Fruit fly (Drosophila melanogaster) whole organism, embryonic: ENCODE results near the gene CG4382.

ENCODE experiments used
- Asciz ChIP-seq: fragments of 200-800 bp; sonication (Bioruptor generic); optimal IDR thresholded peaks from 2 replicates; lab custom pipeline; 2017; ENCODE audit warnings: missing biosample characterization, mild to moderate bottlenecking, missing genetic modification characterization, missing genetic modification reagents
- CG1233 ChIP-seq: fragments of 200-800 bp; sonication (Bioruptor generic); optimal IDR thresholded peaks from 4 replicates; lab custom pipeline; 2018; ENCODE audit warnings: missing biosample characterization, mild to moderate bottlenecking, missing genetic modification characterization
- CG17385 ChIP-seq: fragments of 200-800 bp; sonication (Bioruptor generic); optimal IDR thresholded peaks from 3 replicates; lab custom pipeline; 2018; ENCODE audit warnings: missing biosample characterization, mild to moderate bottlenecking, missing genetic modification characterization
- CG17612 ChIP-seq: fragments of 200-800 bp; sonication (Bioruptor generic); IDR thresholded peaks from 2 replicates; pipeline ENCODE4 v1.3.6; 2022; ENCODE audit warnings: missing biosample characterization, missing genetic modification characterization
- CG17912 ChIP-seq: fragments of 200-800 bp; sonication (Bioruptor generic); optimal IDR thresholded peaks from 2 replicates; lab custom pipeline; 2018; ENCODE audit warnings: missing biosample characterization, mild to moderate bottlenecking, missing genetic modification characterization
- CG1792 ChIP-seq: fragments of 200-800 bp; sonication (Bioruptor generic); optimal IDR thresholded peaks from 2 replicates; lab custom pipeline; 2016; ENCODE audit warnings: missing biosample characterization, missing genetic modification characterization
- CG18011 ChIP-seq: fragments of 200-800 bp; sonication (Bioruptor generic); optimal IDR thresholded peaks from 2 replicates; lab custom pipeline; 2017; ENCODE audit warnings: missing biosample characterization, missing genetic modification characterization, mild to moderate bottlenecking, moderate library complexity, missing genotype
- CG18476 ChIP-seq: fragments of 200-800 bp; sonication (Bioruptor generic); optimal IDR thresholded peaks from 2 replicates; lab custom pipeline; 2016; ENCODE audit warnings: missing biosample characterization, mild to moderate bottlenecking, missing genetic modification characterization
- CG2678 ChIP-seq: fragments of 200-800 bp; sonication (Bioruptor generic); optimal IDR thresholded peaks from 3 replicates; lab custom pipeline; 2019; ENCODE audit warnings: missing biosample characterization, mild to moderate bottlenecking, missing genetic modification characterization, moderate library complexity
- CG3065 ChIP-seq: fragments of 200-800 bp; sonication (Bioruptor generic); optimal IDR thresholded peaks from 2 replicates; lab custom pipeline; 2016; ENCODE audit warnings: missing biosample characterization, missing genetic modification characterization
- CG32767 ChIP-seq: fragments of 200-800 bp; sonication (Bioruptor generic); IDR thresholded peaks from 2 replicates; pipeline ENCODE4 v1.3.6; 2022; ENCODE audit warnings: missing biosample characterization, missing genetic modification characterization
- CG3726 ChIP-seq: fragments of 200-800 bp; sonication (Bioruptor generic); IDR thresholded peaks from 3 replicates; pipeline ENCODE4, ENCODE4 v1.3.6; 2022; ENCODE audit warnings: missing biosample characterization, missing genetic modification characterization
- CG4707 ChIP-seq: fragments of 200-800 bp; sonication (Bioruptor generic); optimal IDR thresholded peaks from 2 replicates; lab custom pipeline; 2018; ENCODE audit warnings: missing biosample characterization, mild to moderate bottlenecking, missing genetic modification characterization, moderate library complexity
- CG6765 ChIP-seq: fragments of 200-800 bp; sonication (Bioruptor generic); optimal IDR thresholded peaks from 3 replicates; lab custom pipeline; 2017; ENCODE audit warnings: missing biosample characterization, mild to moderate bottlenecking, missing genetic modification characterization
- CG7987 ChIP-seq: fragments of 200-800 bp; sonication (Bioruptor generic); optimal IDR thresholded peaks from 2 replicates; lab custom pipeline; 2018; ENCODE audit warnings: missing biosample characterization, mild to moderate bottlenecking, missing genetic modification characterization, moderate library complexity
- D19A ChIP-seq: fragments of 200-800 bp; optimal IDR thresholded peaks from 3 replicates; lab custom pipeline; 2019; ENCODE audit warnings: missing biosample characterization, mild to moderate bottlenecking, missing genetic modification characterization, moderate library complexity
- Dek ChIP-seq: fragments of 200-800 bp; sonication (Bioruptor generic); optimal IDR thresholded peaks from 3 replicates; lab custom pipeline; 2019; ENCODE audit warnings: missing biosample characterization, mild to moderate bottlenecking, missing genetic modification characterization, moderate library complexity
- Fer2 ChIP-seq: fragments of 200-800 bp; sonication (Bioruptor generic); optimal IDR thresholded peaks from 2 replicates; lab custom pipeline; 2018; ENCODE audit warnings: missing biosample characterization, mild to moderate bottlenecking, missing genetic modification characterization, moderate library complexity
- Hmr ChIP-seq: fragments of 200-800 bp; sonication (Bioruptor generic); optimal IDR thresholded peaks from 3 replicates; lab custom pipeline; 2017; ENCODE audit warnings: mild to moderate bottlenecking, missing biosample characterization, missing genetic modification reagents, missing genetic modification characterization
- Hr51 ChIP-seq, 2 experiments: fragments of 200-800 bp; sonication (Bioruptor generic); optimal IDR thresholded peaks; 2 replicates in 1 of 2; 3 replicates in 1 of 2; lab custom pipeline; 2016 to 2018; ENCODE audit warnings: missing biosample characterization in 2 of 2, missing genetic modification characterization in 2 of 2, mild to moderate bottlenecking in 1 of 2, moderate library complexity in 1 of 2
- Max ChIP-seq: fragments of 200-800 bp; sonication (Bioruptor generic); optimal IDR thresholded peaks from 2 replicates; lab custom pipeline; 2016; ENCODE audit warnings: missing biosample characterization, mild to moderate bottlenecking, missing genetic modification characterization
- Oaz ChIP-seq: fragments of 200-800 bp; sonication (Bioruptor generic); IDR thresholded peaks from 2 replicates; pipeline ENCODE4 v1.3.6; 2022; ENCODE audit warnings: missing biosample characterization, missing genetic modification characterization
- Ptx1 ChIP-seq: fragments of 200-800 bp; sonication (Bioruptor generic); IDR thresholded peaks from 2 replicates; pipeline ENCODE4 v1.3.6; 2022; ENCODE audit warnings: missing biosample characterization, missing genetic modification characterization
- Ravus ChIP-seq: fragments of 200-800 bp; sonication (Bioruptor generic); IDR thresholded peaks from 2 replicates; pipeline ENCODE4 v1.3.6; 2022; ENCODE audit warnings: missing biosample characterization, missing genetic modification characterization
- Sry-δ ChIP-seq: fragments of 200-800 bp; sonication (Bioruptor generic); optimal IDR thresholded peaks from 2 replicates; lab custom pipeline; 2016; ENCODE audit warnings: missing biosample characterization, missing genetic modification characterization
- Xbp1 ChIP-seq: fragments of 200-800 bp; sonication (Bioruptor generic); optimal IDR thresholded peaks from 3 replicates; lab custom pipeline; 2016; ENCODE audit warnings: missing biosample characterization, mild to moderate bottlenecking, missing genetic modification characterization
- ap ChIP-seq: fragments of 200-800 bp; sonication (Bioruptor generic); IDR thresholded peaks from 2 replicates; pipeline ENCODE4 v1.3.6; 2022; ENCODE audit warnings: missing biosample characterization, missing genetic modification characterization
- bbx ChIP-seq: fragments of 200-800 bp; sonication (Bioruptor generic); IDR thresholded peaks from 2 replicates; pipeline ENCODE4 v1.3.6; 2022; ENCODE audit warnings: missing biosample characterization, missing genetic modification characterization; ENCODE audit not compliant: partially characterized antibody
- bsh ChIP-seq, 2 experiments: fragments of 200-800 bp; sonication (Bioruptor generic); optimal IDR thresholded peaks; 2 replicates each; lab custom pipeline; 2017 to 2018; ENCODE audit warnings: mild to moderate bottlenecking in 2 of 2, missing biosample characterization in 2 of 2, missing genetic modification characterization in 2 of 2, moderate library complexity in 1 of 2
- cato ChIP-seq: fragments of 200-800 bp; sonication (Bioruptor generic); optimal IDR thresholded peaks from 2 replicates; lab custom pipeline; 2016; ENCODE audit warnings: missing biosample characterization, missing genetic modification characterization, borderline replicate concordance
- corto ChIP-seq: fragments of 200-800 bp; sonication (Bioruptor generic); optimal IDR thresholded peaks from 2 replicates; lab custom pipeline; 2016; ENCODE audit warnings: missing biosample characterization, mild to moderate bottlenecking, missing genetic modification characterization, moderate library complexity
- crol ChIP-seq: fragments of 200-800 bp; sonication (Bioruptor generic); IDR thresholded peaks from 2 replicates; pipeline ENCODE4 v1.3.6; 2022; ENCODE audit warnings: missing biosample characterization, missing genetic modification characterization
- eyg ChIP-seq: fragments of 200-800 bp; sonication (Bioruptor generic); optimal IDR thresholded peaks from 3 replicates; lab custom pipeline; 2016; ENCODE audit warnings: missing biosample characterization, missing genetic modification characterization
- fd102C ChIP-seq: fragments of 200-800 bp; sonication (Bioruptor generic); optimal IDR thresholded peaks from 2 replicates; lab custom pipeline; 2018; ENCODE audit warnings: missing biosample characterization, mild to moderate bottlenecking, missing genetic modification characterization, moderate library complexity
- fu2 ChIP-seq: fragments of 200-800 bp; sonication (Bioruptor generic); optimal IDR thresholded peaks from 2 replicates; lab custom pipeline; 2016; ENCODE audit warnings: missing biosample characterization, missing genetic modification characterization
- gce ChIP-seq: fragments of 200-800 bp; sonication (Bioruptor generic); IDR thresholded peaks from 3 replicates; pipeline ENCODE4 v1.3.6; 2022; ENCODE audit warnings: missing biosample characterization, missing genetic modification characterization
- gt ChIP-seq: fragments of 200-800 bp; sonication (Bioruptor generic); IDR thresholded peaks from 2 replicates; pipeline ENCODE4 v1.3.6; 2022; ENCODE audit warnings: missing biosample characterization, missing genetic modification characterization
- h ChIP-seq: fragments of >200 bp; optimal IDR thresholded peaks from 2 replicates; lab custom pipeline; 2017
- jing ChIP-seq: fragments of 200-800 bp; sonication (Bioruptor generic); optimal IDR thresholded peaks from 2 replicates; lab custom pipeline; 2018; ENCODE audit warnings: missing biosample characterization, mild to moderate bottlenecking, missing genetic modification characterization
- jumu ChIP-seq: fragments of 200-800 bp; sonication (Bioruptor generic); optimal IDR thresholded peaks from 3 replicates; lab custom pipeline; 2016; ENCODE audit warnings: missing biosample characterization, missing genetic modification characterization
- lbe ChIP-seq: fragments of 200-800 bp; sonication (Bioruptor generic); optimal IDR thresholded peaks from 2 replicates; lab custom pipeline; 2016; ENCODE audit warnings: missing biosample characterization, mild to moderate bottlenecking, missing genetic modification characterization
- mirr ChIP-seq: fragments of 200-800 bp; sonication (Bioruptor generic); optimal IDR thresholded peaks from 3 replicates; lab custom pipeline; 2018; ENCODE audit warnings: missing biosample characterization, mild to moderate bottlenecking, missing genetic modification characterization
- otp ChIP-seq: fragments of 200-800 bp; sonication (Bioruptor generic); IDR thresholded peaks from 3 replicates; pipeline ENCODE4, ENCODE4 v1.3.6; 2022; ENCODE audit warnings: missing biosample characterization, missing genetic modification characterization
- p53 ChIP-seq: fragments of 200-800 bp; sonication (Bioruptor generic); optimal IDR thresholded peaks from 2 replicates; lab custom pipeline; 2016; ENCODE audit warnings: missing biosample characterization, missing genetic modification characterization
- sens-2 ChIP-seq: fragments of 200-800 bp; sonication (Bioruptor generic); IDR thresholded peaks from 2 replicates; pipeline ENCODE4 v1.3.6; 2022; ENCODE audit warnings: missing biosample characterization, missing genetic modification characterization
- slbo ChIP-seq: fragments of 200-800 bp; sonication (Bioruptor generic); IDR thresholded peaks from 2 replicates; pipeline ENCODE4 v1.3.6; 2022; ENCODE audit warnings: missing biosample characterization, missing genetic modification characterization
- sob ChIP-seq: fragments of 200-800 bp; sonication (Bioruptor generic); IDR thresholded peaks from 2 replicates; pipeline ENCODE4 v1.3.6; 2022; ENCODE audit warnings: missing biosample characterization, missing genetic modification characterization
- tll ChIP-seq, 2 experiments: fragments of 200-800 bp in 1 of 2; fragments of >200 bp in 1 of 2; sonication (Bioruptor generic) in 1 of 2; optimal IDR thresholded peaks; 2 replicates each; lab custom pipeline; 2017 to 2019; ENCODE audit warnings: missing biosample characterization in 2 of 2, missing genetic modification characterization in 2 of 2, mild to moderate bottlenecking in 1 of 2, moderate library complexity in 1 of 2
- tna ChIP-seq: fragments of 200-800 bp; sonication (Bioruptor generic); IDR thresholded peaks from 2 replicates; pipeline ENCODE4 v1.3.6; 2022; ENCODE audit warnings: missing biosample characterization, missing genetic modification characterization; ENCODE audit not compliant: partially characterized antibody

CG4382 gene

DNA sequence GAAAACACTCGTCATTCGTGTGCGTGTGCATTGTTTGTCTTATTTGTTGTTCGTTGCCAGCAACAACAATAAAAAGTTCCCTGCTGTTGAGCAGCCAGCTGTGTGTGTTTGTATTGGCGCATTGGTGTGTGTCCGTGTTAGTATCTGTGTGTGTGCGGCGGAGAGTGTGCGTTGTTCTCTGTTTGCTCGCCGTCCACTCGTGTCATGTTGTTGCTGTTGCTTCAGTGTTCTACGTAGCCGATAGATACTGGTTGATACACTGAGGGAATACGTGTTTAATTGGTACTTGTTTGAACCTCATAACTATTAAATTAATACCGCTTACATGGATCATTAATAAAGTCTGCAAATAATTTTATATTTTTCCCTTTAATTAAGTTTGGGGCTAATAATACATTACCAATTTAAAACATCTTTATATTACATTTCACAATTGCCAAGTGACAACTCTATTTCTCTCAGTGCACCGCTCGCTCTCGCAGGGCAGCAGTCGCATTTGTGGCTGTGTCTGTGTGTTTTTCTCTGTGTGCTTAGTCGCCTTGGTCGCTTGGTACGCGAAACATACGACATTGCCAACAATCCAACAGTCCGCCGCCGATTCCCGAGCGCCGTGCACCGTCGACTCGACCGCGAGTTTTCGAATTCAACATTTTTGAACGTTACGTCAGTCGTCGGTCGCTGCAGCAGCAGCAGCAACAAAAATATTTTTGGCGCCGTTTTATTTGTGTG is 32.1 kb downstream of the CG4382 start, which contains the start of gene brwl (continued):
- TF ChIP-seq Hr51 (GFP tag; optimal IDR thresholded peaks at IDR 0.05; lab: Kevin White, UChicago) (peak; percentile 97 to 99), p53 (GFP tag; lab: Kevin White, UChicago) (peak; percentile 92), cato (GFP tag; lab: Kevin White, UChicago) (peak; percentile 98), Ravus (GFP tag; lab: Robert Waterston, UW) (peak; percentile 95), Dek (tag; lab: Kevin White, UChicago) (peak; percentile 98), CG17912 (GFP tag; lab: Kevin White, UChicago) (peak; percentile 83), crol (peak; percentile 81), CG32767 (GFP tag; lab: Robert Waterston, UW) (peak; percentile 99), Oaz (GFP tag; lab: Robert Waterston, UW) (peak; percentile 96), gce (peak; percentile 94), fd102C (peak; percentile 96), Ptx1 (GFP tag; lab: Robert Waterston, UW) (peak; percentile 99), CG1792 (GFP tag; lab: Kevin White, UChicago) (peak; percentile 95), CG1233 (GFP tag; lab: Kevin White, UChicago) (peak; percentile 99), jumu (peak; percentile 98), ap (GFP tag; lab: Robert Waterston, UW) (peak; percentile 97), h (no peak), D19A (tag; lab: Kevin White, UChicago) (peak; percentile 97), Xbp1 (GFP tag; lab: Kevin White, UChicago) (peak; percentile 99), CG2678 (peak; percentile 100), bbx (GFP tag; lab: Robert Waterston, UW) (peak; percentile 57; the same call in 1 of the 2 replicates), Asciz (peak; percentile 98), CG18476 (GFP tag; lab: Kevin White, UChicago) (peak; percentile 98), CG18011 (GFP tag; lab: Kevin White, UChicago) (peak; percentile 91), otp (GFP tag; lab: Robert Waterston, UW) (peak; percentile 96), sens-2 (GFP tag; lab: Robert Waterston, UW) (peak; percentile 95), bsh (GFP tag; optimal IDR thresholded peaks at IDR 0.05; lab: Kevin White, UChicago) (peak; percentile 97 to 99), slbo (peak; percentile 98), sob (GFP tag; lab: Robert Waterston, UW) (peak; percentile 98), mirr (GFP tag; lab: Kevin White, UChicago) (peak; percentile 97), Sry-δ (GFP tag; lab: Kevin White, UChicago) (peak; percentile 77), fu2 (GFP tag; lab: Kevin White, UChicago) (peak; percentile 96), jing (peak; percentile 98), CG3065 (GFP tag; lab: Kevin White, UChicago) (peak; percentile 98), CG4707 (peak; percentile 90), Max (peak; percentile 99), corto (GFP tag; lab: Kevin White, UChicago) (peak; percentile 94), lbe (peak; percentile 95), Fer2 (tag; lab: Kevin White, UChicago) (peak; percentile 94), gt (GFP tag; lab: Robert Waterston, UW) (peak; percentile 95), eyg (peak; percentile 95), CG3726 (GFP tag; lab: Robert Waterston, UW) (peak; percentile 98), CG17385 (GFP tag; lab: Kevin White, UChicago) (peak; percentile 96), CG17612 (GFP tag; lab: Robert Waterston, UW) (peak; percentile 96), CG7987 (GFP tag; lab: Kevin White, UChicago) (peak; percentile 94), Hmr (GFP tag; lab: Kevin White, UChicago) (peak; percentile 99), tll (GFP tag; optimal IDR thresholded peaks at IDR 0.05; lab: Kevin White, UChicago) (peak; percentile 52 to 89), tna (GFP tag; lab: Robert Waterston, UW) (no peak), CG6765 (GFP tag; lab: Kevin White, UChicago) (peak; percentile 98)
